Worm (Caenorhabditis elegans): Measurements from ENCODE around the gene vha-5.

The vha-5 gene

DNA sequence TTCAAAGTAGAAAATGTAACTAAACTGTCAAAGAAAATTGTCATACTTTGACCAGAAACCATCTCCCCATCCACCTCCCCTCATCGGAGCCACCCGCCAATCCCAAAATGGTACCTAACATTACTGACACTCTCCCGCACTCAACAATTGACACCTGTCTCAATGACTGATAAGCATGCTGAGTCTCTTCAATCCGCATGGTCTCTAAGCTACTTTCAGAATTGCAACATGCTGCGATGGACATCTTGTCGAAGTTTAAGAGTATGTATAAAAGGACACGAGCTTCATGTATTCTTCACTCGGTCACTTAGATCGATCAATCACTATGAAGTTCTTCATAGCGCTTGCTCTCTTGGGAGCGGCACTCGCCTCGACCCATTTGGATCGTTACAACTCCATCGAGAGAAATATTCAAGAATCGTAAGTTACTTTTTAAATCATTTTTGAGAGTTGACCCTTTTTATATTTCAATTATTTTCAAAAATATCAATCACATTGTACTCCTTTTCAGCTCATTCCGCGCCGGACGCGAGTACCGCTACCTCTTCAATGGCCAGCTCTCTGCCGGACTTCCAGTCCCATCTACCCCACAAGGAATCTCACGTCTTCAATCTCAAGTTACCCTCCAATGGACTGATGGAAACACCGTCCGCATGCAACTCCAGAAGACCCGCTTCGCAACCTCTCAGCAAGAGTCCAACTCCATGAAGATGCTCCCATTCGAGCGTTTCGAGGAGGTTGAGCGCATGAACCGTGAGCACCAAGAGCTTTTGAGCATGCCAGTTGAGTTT, 42.7 kb upstream of the vha-5 start, which contains the start of gene vit-6:
TSS of gene vit-6 (plus strand) at position 310 of the 791 bp plus-strand sequence.
- TF ChIP-seq Y75B8A.6 (GFP tag; IDR thresholded peaks at IDR 0.05): 0 out of 2 replicates have a peak, but pooled peaks have one; percentile 66
- TF ChIP-seq mdt-29 (GFP tag; IDR thresholded peaks at IDR 0.05): peak; percentile 34; the same call in 1 of the 2 replicates
- TF ChIP-seq mes-2 (tag; optimal IDR thresholded peaks at IDR 0.05; ENCODE audit: poor library complexity, severe bottlenecking): no peak
- TF ChIP-seq aha-1 (tag): peak; percentile 21
- 0 out of 2 replicates have a peak, but pooled peaks have one; percentile 70 for TF ChIP-seq daf-8 (GFP tag; IDR thresholded peaks at IDR 0.05)
- TF ChIP-seq set-16 (GFP tag; IDR thresholded peaks at IDR 0.05): peak; percentile 69
- 0 out of 2 replicates have a peak, but pooled peaks have one; percentile 10 for TF ChIP-seq dmd-8 (GFP tag; IDR thresholded peaks at IDR 0.05)
- TF ChIP-seq egl-43 (GFP tag; IDR thresholded peaks at IDR 0.05): peak; percentile 59; the same call in 1 of the 2 replicates
- peak; percentile 36 for TF ChIP-seq ama-1 (optimal IDR thresholded peaks at IDR 0.05)
- peak; percentile 15 for TF ChIP-seq dve-1 (tag; optimal IDR thresholded peaks at IDR 0.05; ENCODE audit: insufficient read depth)
- TF ChIP-seq mdl-1 (tag; optimal IDR thresholded peaks at IDR 0.05): no peak
- peak in 1 of 2 experiments; percentile 11 for TF ChIP-seq daf-16 (GFP tag; optimal IDR thresholded peaks at IDR 0.05)
- no peak for TF ChIP-seq daf-16 (tag; optimal IDR thresholded peaks at IDR 0.05)
- peak; percentile 95 for TF ChIP-seq dmd-6 (GFP tag; IDR thresholded peaks at IDR 0.05)
- peak; percentile 47 for TF ChIP-seq lin-38 (GFP tag; IDR thresholded peaks at IDR 0.05)
- TF ChIP-seq tra-1 (GFP tag; IDR thresholded peaks at IDR 0.05): peak; percentile 62; the same call in 1 of the 2 replicates
- peak; percentile 44 for TF ChIP-seq hlh-11 (tag; optimal IDR thresholded peaks at IDR 0.05)
- peak; percentile 73 for TF ChIP-seq zfp-3 (GFP tag; conservative IDR thresholded peaks at IDR 0.05)
- no peak for TF ChIP-seq ceh-62 (tag; optimal IDR thresholded peaks at IDR 0.05)
- TF ChIP-seq ctbp-1 (GFP tag; IDR thresholded peaks at IDR 0.05): 0 out of 2 replicates have a peak, but pooled peaks have one; percentile 14
- peak; percentile 69 for TF ChIP-seq nhr-48 (tag; optimal IDR thresholded peaks at IDR 0.05)
- no peak for TF ChIP-seq zfp-2 (tag; optimal IDR thresholded peaks at IDR 0.05)
- TF ChIP-seq T20F7.1 (GFP tag; optimal IDR thresholded peaks at IDR 0.05): no peak
- 0 out of 2 replicates have a peak, but pooled peaks have one; percentile 17 for TF ChIP-seq mxl-2 (GFP tag; conservative IDR thresholded peaks at IDR 0.05)
- TF ChIP-seq skn-1 (tag; optimal IDR thresholded peaks at IDR 0.05): no peak
- 0 out of 2 replicates have a peak, but pooled peaks have one; percentile 41 for TF ChIP-seq pha-4 (GFP tag; IDR thresholded peaks at IDR 0.05)
- no peak for TF ChIP-seq pha-4 (tag; optimal IDR thresholded peaks at IDR 0.05)

DNA sequence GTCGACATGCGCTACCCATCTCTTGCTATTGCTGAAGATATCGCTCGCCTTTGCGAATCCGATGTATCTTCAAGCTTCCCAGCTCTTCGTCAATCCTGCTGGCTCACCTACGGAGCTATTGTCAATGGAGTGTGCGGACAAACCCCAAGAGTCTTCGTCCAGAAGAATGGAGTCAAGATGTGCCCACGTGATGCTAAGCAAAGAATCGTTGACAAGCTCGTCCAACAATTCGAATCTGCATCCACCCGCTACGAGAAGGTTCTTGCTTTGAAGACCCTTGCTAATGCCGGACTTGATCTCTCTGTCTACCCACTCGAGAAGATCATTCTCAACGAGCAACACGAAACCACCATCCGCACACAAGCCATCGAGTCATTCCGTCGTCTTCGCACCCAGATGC, 41.1 kb upstream of the vha-5 start:
- no peak for TF ChIP-seq ceh-62 (tag; optimal IDR thresholded peaks at IDR 0.05)
- TF ChIP-seq jun-1 (tag; optimal IDR thresholded peaks at IDR 0.05): no peak
- no peak for TF ChIP-seq zag-1 (tag; optimal IDR thresholded peaks at IDR 0.05)
- no peak for TF ChIP-seq set-16 (GFP tag; IDR thresholded peaks at IDR 0.05)
- TF ChIP-seq snpc-4 (tag; optimal IDR thresholded peaks at IDR 0.05): no peak
- no peak for TF ChIP-seq D1046.2 (GFP tag; IDR thresholded peaks at IDR 0.05)
- no peak for TF ChIP-seq lin-29 (GFP tag; IDR thresholded peaks at IDR 0.05)
- no peak for TF ChIP-seq aly-2 (tag; optimal IDR thresholded peaks at IDR 0.05)
- TF ChIP-seq daf-16 (GFP tag; optimal IDR thresholded peaks at IDR 0.05): no peak
- no peak for TF ChIP-seq daf-16 (tag; optimal IDR thresholded peaks at IDR 0.05)
- TF ChIP-seq tag-97 (GFP tag; IDR thresholded peaks at IDR 0.05): no peak
- TF ChIP-seq attf-4 (tag; optimal IDR thresholded peaks at IDR 0.05): no peak
- no peak for TF ChIP-seq lin-13 (GFP tag; optimal IDR thresholded peaks at IDR 0.05)
- TF ChIP-seq lin-38 (GFP tag; IDR thresholded peaks at IDR 0.05): peak; percentile 3; the same call in 1 of the 2 replicates
- TF ChIP-seq nhr-111 (GFP tag; optimal IDR thresholded peaks at IDR 0.05): no peak
- TF ChIP-seq unc-39 (tag; optimal IDR thresholded peaks at IDR 0.05): no peak
- no peak for TF ChIP-seq unc-62 (GFP tag; optimal IDR thresholded peaks at IDR 0.05 in 1 of 2)
- TF ChIP-seq unc-62 (tag; optimal IDR thresholded peaks at IDR 0.05): no peak
- TF ChIP-seq daf-19 (GFP tag; conservative IDR thresholded peaks at IDR 0.05): no peak
- no peak for TF ChIP-seq madf-9 (GFP tag; conservative IDR thresholded peaks at IDR 0.05)
- no peak for TF ChIP-seq ceh-20 (GFP tag; IDR thresholded peaks at IDR 0.05)
- no peak for TF ChIP-seq egl-27 (tag; optimal IDR thresholded peaks at IDR 0.05)
- TF ChIP-seq ceh-28 (tag; optimal IDR thresholded peaks at IDR 0.05): no peak
- TF ChIP-seq madf-5 (GFP tag; IDR thresholded peaks at IDR 0.05): no peak
- TF ChIP-seq aha-1 (tag): peak; percentile 45
- TF ChIP-seq saeg-2 (GFP tag; IDR thresholded peaks at IDR 0.05): no peak
- TF ChIP-seq mdt-29 (GFP tag; IDR thresholded peaks at IDR 0.05): 0 out of 2 replicates have a peak, but pooled peaks have one; percentile 19
- TF ChIP-seq nhr-102 (tag; optimal IDR thresholded peaks at IDR 0.05): no peak
- TF ChIP-seq R02D3.7 (tag; optimal IDR thresholded peaks at IDR 0.05): no peak
